Worm (Caenorhabditis elegans) whole organism, L4/young adult: ENCODE measurements around the gene ceh-75.

Experiments used
- W03F9.2 ChIP-seq: fragments of 150-350 bp; optimal IDR thresholded peaks from 2 replicates; lab custom pipeline; 2014; ENCODE audit warnings: missing biosample characterization, missing genetic modification characterization
- dao-5 ChIP-seq: sonication (generic microtip); optimal IDR thresholded peaks from 2 replicates; lab custom pipeline; 2016; ENCODE audit warnings: missing genotype, missing genetic modification characterization, moderate library complexity, missing compliant biosample characterization
- him-1 ChIP-seq: sonication (generic microtip); optimal IDR thresholded peaks from 2 replicates; lab custom pipeline; 2016; ENCODE audit warnings: missing genotype, missing genetic modification reagents, missing genetic modification characterization, missing compliant biosample characterization

ce11 chrV:9911165-9911564 is 10.0 kb upstream of the ceh-75 start:
- TF ChIP-seq him-1 (tag; lab: Kevin White, UChicago) (no peak), W03F9.2 (tag; lab: Kevin White, UChicago) (no peak), dao-5 (no peak)
